Worm (Caenorhabditis elegans) whole organism, mixed stage, embryonic: ENCODE measurements around the gene F15G9.2.

Experiments used
- M03D4.4 ChIP-seq: sonication (generic microtip); optimal IDR thresholded peaks from 2 replicates; lab custom pipeline; 2017; ENCODE audit warnings: mild to moderate bottlenecking, missing genetic modification characterization, missing compliant biosample characterization
- bed-3 ChIP-seq: fragments of 200-800 bp; sonication (Bioruptor generic); optimal IDR thresholded peaks from 3 replicates; lab custom pipeline; 2018; ENCODE audit warnings: mild to moderate bottlenecking, missing genetic modification characterization, moderate library complexity, missing compliant biosample characterization
- blmp-1 ChIP-seq: fragments of 150-350 bp; optimal IDR thresholded peaks from 2 replicates; lab custom pipeline; 2014; ENCODE audit warnings: missing biosample characterization, missing genetic modification characterization
- ceh-39 ChIP-seq: fragments of 150-350 bp; optimal IDR thresholded peaks from 2 replicates; lab custom pipeline; 2014; ENCODE audit warnings: missing biosample characterization, missing genetic modification characterization
- ces-1 ChIP-seq: fragments of 150-350 bp; optimal IDR thresholded peaks from 2 replicates; lab custom pipeline; 2014; ENCODE audit warnings: missing biosample characterization, missing genetic modification reagents, missing genetic modification characterization
- cnd-1 ChIP-seq: fragments of 200-800 bp; sonication (Bioruptor generic); optimal IDR thresholded peaks from 2 replicates; lab custom pipeline; 2018; ENCODE audit warnings: mild to moderate bottlenecking, missing genetic modification characterization, missing compliant biosample characterization
- drap-1 ChIP-seq: fragments of 200-800 bp; sonication (Bioruptor generic); optimal IDR thresholded peaks from 3 replicates; lab custom pipeline; 2018; ENCODE audit warnings: mild to moderate bottlenecking, missing genetic modification characterization, missing compliant biosample characterization
- elt-3 ChIP-seq: fragments of 150-350 bp; optimal IDR thresholded peaks from 2 replicates; lab custom pipeline; 2014; ENCODE audit warnings: missing biosample characterization, missing genetic modification characterization
- flh-1 ChIP-seq: fragments of 200-800 bp; sonication (Bioruptor generic); optimal IDR thresholded peaks from 2 replicates; lab custom pipeline; 2018; ENCODE audit warnings: mild to moderate bottlenecking, missing genetic modification characterization, moderate library complexity, missing compliant biosample characterization
- lin-13 ChIP-seq: fragments of 150-350 bp; optimal IDR thresholded peaks from 2 replicates; lab custom pipeline; 2014; ENCODE audit warnings: missing biosample characterization, missing genetic modification characterization
- lin-32 ChIP-seq: fragments of 200-800 bp; sonication (Bioruptor generic); optimal IDR thresholded peaks from 2 replicates; lab custom pipeline; 2018; ENCODE audit warnings: mild to moderate bottlenecking, missing genetic modification characterization, missing compliant biosample characterization
- lsy-2 ChIP-seq: fragments of 150-350 bp; optimal IDR thresholded peaks from 2 replicates; lab custom pipeline; 2014; ENCODE audit warnings: missing biosample characterization, missing genetic modification characterization
- mab-5 ChIP-seq: fragments of 150-350 bp; optimal IDR thresholded peaks from 2 replicates; lab custom pipeline; 2014; ENCODE audit warnings: missing biosample characterization, missing genetic modification characterization
- mep-1 ChIP-seq: fragments of 150-350 bp; optimal IDR thresholded peaks from 2 replicates; lab custom pipeline; 2017; ENCODE audit warnings: missing biosample characterization, missing genetic modification reagents, missing genetic modification characterization, inconsistent platforms
- mls-2 ChIP-seq: sonication (generic microtip); optimal IDR thresholded peaks from 2 replicates; lab custom pipeline; 2016; ENCODE audit warnings: mild to moderate bottlenecking, missing genetic modification characterization, moderate library complexity, missing compliant biosample characterization
- nhr-12 ChIP-seq: fragments of 150-350 bp; optimal IDR thresholded peaks from 2 replicates; lab custom pipeline; 2014; ENCODE audit warnings: missing biosample characterization, missing genetic modification characterization
- nhr-2 ChIP-seq: fragments of 150-350 bp; optimal IDR thresholded peaks from 2 replicates; lab custom pipeline; 2014; ENCODE audit warnings: missing biosample characterization, missing genetic modification characterization
- nhr-28 ChIP-seq: fragments of 150-350 bp; optimal IDR thresholded peaks from 2 replicates; lab custom pipeline; 2014; ENCODE audit warnings: missing biosample characterization, missing genetic modification characterization
- nhr-76 ChIP-seq: sonication (generic microtip); optimal IDR thresholded peaks from 2 replicates; lab custom pipeline; 2017; ENCODE audit warnings: missing biosample characterization, missing genetic modification characterization
- pha-4 ChIP-seq: fragments of 150-350 bp; optimal IDR thresholded peaks from 2 replicates; lab custom pipeline; 2018; ENCODE audit warnings: missing biosample characterization, missing genetic modification reagents, missing genetic modification characterization
- sem-2 ChIP-seq: fragments of 200-800 bp; sonication (Bioruptor generic); optimal IDR thresholded peaks from 2 replicates; lab custom pipeline; 2018; ENCODE audit warnings: mild to moderate bottlenecking, missing genetic modification characterization, missing compliant biosample characterization
- snpc-4 ChIP-seq: fragments of 150-350 bp; optimal IDR thresholded peaks from 2 replicates; lab custom pipeline; 2014; ENCODE audit warnings: missing biosample characterization, missing genetic modification characterization
- unc-120 ChIP-seq: sonication (generic microtip); optimal IDR thresholded peaks from 2 replicates; lab custom pipeline; 2017; ENCODE audit warnings: missing genetic modification characterization, missing compliant biosample characterization; ENCODE audit not compliant: poor library complexity, severe bottlenecking
- unc-39 ChIP-seq: fragments of 150-350 bp; optimal IDR thresholded peaks from 2 replicates; lab custom pipeline; 2014; ENCODE audit warnings: missing biosample characterization, missing genetic modification characterization
- unc-62 ChIP-seq: fragments of 150-350 bp; optimal IDR thresholded peaks from 2 replicates; lab custom pipeline; 2014; ENCODE audit warnings: missing biosample characterization, missing genetic modification reagents, missing genetic modification characterization
- ztf-11 ChIP-seq: fragments of 150-350 bp; optimal IDR thresholded peaks from 2 replicates; lab custom pipeline; 2014; ENCODE audit warnings: missing biosample characterization, missing genetic modification characterization

Gene F15G9.2

DNA sequence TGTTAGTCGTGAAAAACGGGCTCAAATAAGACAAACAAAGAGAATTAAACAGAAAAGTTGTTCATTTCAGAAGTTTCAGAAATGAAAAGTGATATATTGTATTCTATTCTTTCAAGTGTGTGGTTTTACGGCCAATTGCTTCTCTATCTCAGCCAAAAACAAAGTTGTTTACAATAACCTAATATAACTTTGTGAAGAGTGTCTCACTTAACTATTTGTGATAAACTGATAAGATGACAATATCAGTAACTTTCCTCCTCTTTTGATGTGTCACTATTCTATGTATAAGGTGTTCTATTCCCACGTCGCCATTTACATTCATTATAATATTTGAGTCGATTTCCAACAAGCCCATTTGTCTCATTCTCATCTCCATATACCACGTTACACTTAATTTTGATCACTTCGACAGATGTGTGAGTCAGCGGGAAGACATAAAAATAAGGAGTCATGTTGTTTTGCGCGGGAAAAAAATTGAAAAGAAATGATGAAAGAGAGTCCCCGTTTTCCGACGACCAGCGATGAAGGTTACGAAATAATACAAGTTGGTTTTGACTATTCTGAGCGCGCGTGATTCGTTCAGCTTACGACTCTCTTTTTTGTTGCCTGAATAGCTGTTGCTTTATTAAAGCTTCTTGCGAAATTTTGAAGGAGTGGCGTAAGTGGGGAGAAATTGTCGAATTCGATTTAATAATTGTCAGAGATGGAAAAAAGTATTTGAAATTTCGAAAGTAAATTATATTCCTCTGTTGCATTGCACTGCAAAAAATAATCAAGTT is 8.1 kb downstream of the F15G9.2 start:
- TF ChIP-seq unc-62 (no peak), ces-1 (peak; percentile 60)

DNA sequence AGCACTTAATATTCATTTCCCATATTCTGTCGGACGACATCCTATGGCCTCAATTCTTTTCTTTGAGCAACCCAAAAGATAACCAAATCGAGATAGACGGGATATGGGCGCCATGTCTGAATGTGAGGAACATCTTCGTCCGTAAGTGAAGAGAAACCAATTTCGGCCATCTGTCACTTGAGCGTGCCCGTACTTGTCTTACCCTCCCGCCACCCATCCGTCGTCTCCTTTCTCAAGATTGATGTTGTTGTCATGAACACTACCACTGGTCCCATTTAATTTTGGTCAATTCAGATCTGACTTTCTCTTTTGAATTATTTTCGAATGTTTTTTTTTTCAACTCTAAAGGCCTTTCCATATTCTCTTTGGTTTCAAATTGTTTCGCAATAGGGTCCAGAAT is 10.7 kb downstream of the F15G9.2 start:
- TF ChIP-seq lin-32 (GFP tag; lab: Kevin White, UChicago) (peak; percentile 62), lin-13 (tag; lab: Kevin White, UChicago) (no peak), ces-1 (peak; percentile 22), sem-2 (GFP tag; lab: Kevin White, UChicago) (no peak), cnd-1 (tag; lab: Kevin White, UChicago) (peak; percentile 73)

DNA sequence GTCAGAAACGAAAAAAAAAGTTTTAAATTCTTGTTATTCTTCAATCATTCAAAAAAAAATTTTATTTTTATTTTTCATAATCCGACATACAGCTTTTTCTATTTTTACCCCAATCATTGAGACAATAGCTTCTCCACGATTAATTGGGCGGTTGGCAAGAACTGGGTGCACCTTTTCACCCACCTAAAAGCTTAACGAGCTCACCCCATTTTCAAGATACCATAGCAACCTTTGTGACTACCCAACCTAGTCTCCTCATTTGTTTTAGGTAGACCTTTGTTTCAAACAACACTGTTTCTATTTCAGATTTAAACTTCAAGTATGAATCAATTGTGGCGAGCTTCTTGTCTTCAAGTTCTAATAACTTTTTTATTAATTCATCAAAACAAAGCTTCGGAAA is 15.2 kb downstream of the F15G9.2 start, which contains the start of gene dyf-7:
TSS of gene dyf-7 (plus strand) at position 301 of the 400 bp plus-strand sequence.
- TF ChIP-seq mls-2 (tag; lab: Kevin White, UChicago): no peak
- TF ChIP-seq elt-3 (tag; lab: Kevin White, UChicago): no peak
- TF ChIP-seq sem-2 (GFP tag; lab: Kevin White, UChicago): no peak
- no peak for TF ChIP-seq ztf-11 (tag; lab: Kevin White, UChicago)
- TF ChIP-seq nhr-2 (tag; lab: Kevin White, UChicago): no peak
- TF ChIP-seq nhr-76 (tag; lab: Kevin White, UChicago): no peak
- no peak for TF ChIP-seq mep-1 (tag; lab: Kevin White, UChicago)
- no peak for TF ChIP-seq blmp-1 (tag; lab: Kevin White, UChicago)
- no peak for TF ChIP-seq nhr-28

DNA sequence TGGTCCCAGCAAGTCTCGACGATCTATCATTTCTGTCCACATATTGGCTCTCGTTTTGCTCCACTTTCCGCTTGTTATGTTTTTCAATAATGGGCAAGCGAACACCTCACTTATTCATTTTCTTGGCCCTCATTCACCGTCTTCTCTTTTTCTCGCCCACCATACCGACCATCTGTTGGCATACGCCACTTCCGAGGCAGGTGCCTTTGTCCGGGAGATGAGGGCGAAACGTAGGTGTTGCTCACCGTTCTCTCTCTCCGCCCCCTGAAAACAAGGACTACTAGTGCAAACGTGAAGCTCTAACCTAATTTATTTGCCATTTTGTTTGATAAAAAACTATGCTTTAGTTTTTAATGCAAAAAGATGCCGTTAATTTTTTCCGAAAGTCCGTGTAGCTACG is 15.9 kb downstream of the F15G9.2 start:
- TF ChIP-seq ceh-39 (tag; lab: Kevin White, UChicago) (no peak), cnd-1 (tag; lab: Kevin White, UChicago) (peak; percentile 11), lin-32 (GFP tag; lab: Kevin White, UChicago) (peak; percentile 98)

DNA sequence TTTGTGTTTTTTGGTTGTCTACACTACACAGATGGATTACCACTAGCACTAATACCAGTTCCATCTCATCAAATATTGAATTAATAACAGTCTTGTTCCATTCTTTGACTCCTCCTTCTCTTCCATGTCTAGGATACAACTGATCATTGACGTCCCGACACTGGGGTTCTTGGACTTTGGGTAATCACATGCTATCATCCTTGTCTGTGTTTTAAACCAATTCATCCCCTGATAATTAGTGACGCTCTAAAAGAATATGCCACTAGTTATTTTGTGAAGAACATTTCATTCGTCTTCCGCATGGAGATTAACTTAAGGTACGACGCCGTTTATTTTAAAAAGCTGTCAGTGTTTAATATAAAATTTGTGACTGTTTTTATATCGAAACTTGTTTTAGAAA is 23.1 kb downstream of the F15G9.2 start, which contains the start of gene npr-18:
TSS of gene npr-18 (plus strand) at position 301 of the 400 bp plus-strand sequence.
- TF ChIP-seq drap-1 (no peak), mab-5 (no peak), pha-4 (tag; lab: Kevin White, UChicago) (no peak), mls-2 (tag; lab: Kevin White, UChicago) (no peak), ztf-11 (tag; lab: Kevin White, UChicago) (no peak), cnd-1 (tag; lab: Kevin White, UChicago) (no peak), unc-62 (no peak), ceh-39 (tag; lab: Kevin White, UChicago) (no peak), nhr-12 (no peak), bed-3 (GFP tag; lab: Kevin White, UChicago) (no peak), unc-120 (no peak), nhr-2 (tag; lab: Kevin White, UChicago) (no peak), lin-32 (GFP tag; lab: Kevin White, UChicago) (no peak)

DNA sequence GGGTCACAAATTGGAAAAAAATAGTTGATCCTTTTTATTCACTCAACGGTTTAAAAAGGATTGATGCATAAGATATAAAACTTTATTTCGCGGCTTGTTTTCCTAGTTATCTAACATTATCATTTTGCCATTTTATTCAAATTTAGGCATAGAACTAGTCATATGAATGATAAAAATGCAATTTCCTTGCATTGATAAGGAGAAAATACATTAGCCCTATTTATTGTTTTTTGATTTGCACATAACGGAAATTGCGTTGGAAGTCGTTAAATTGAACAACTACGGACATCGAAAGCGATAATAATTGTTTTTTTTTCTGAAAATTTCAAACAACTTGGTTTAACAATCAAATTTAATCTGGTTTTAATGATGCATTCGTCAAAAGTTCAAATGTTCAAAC is 26.2 kb downstream of the F15G9.2 start:
- TF ChIP-seq nhr-28: no peak

DNA sequence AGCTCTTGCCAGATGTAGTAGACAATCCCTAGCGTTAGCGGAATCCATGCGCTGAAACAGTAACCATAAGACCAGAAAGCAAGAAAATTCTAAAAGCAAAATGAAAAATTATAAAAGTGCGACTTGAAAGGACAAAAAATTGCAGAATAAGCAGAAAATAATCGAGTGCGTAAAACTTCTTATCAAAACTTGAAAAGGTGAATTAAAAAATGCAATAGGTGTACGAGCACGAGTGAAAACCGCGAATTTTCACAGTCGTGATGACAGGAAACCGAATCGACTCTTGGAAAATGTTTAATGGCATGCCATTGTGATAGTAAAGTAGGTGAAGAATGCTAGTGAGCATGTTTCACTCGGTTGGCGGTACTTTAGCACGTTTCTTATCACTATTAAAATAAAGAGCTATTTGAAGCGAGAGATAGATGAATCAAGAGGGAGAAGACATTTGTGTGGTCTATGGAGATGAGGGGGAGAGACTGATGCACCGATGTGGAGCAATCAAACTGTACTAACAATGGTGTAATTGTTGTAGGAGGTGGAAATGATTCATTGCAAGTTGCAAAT is 33.3 kb downstream of the F15G9.2 start, which contains the start of gene ifp-1:
TSS of gene ifp-1 (minus strand) at position 51 of the 564 bp plus-strand sequence.
- no peak for TF ChIP-seq lin-32 (GFP tag; lab: Kevin White, UChicago)
- TF ChIP-seq blmp-1 (tag; lab: Kevin White, UChicago): no peak
- no peak for TF ChIP-seq flh-1 (GFP tag; lab: Kevin White, UChicago)
- no peak for TF ChIP-seq unc-62
- no peak for TF ChIP-seq snpc-4
- TF ChIP-seq unc-39: no peak
- no peak for TF ChIP-seq cnd-1 (tag; lab: Kevin White, UChicago)
- no peak for TF ChIP-seq M03D4.4 (tag; lab: Kevin White, UChicago)
- no peak for TF ChIP-seq pha-4 (tag; lab: Kevin White, UChicago)
- TF ChIP-seq elt-3 (tag; lab: Kevin White, UChicago): no peak
- TF ChIP-seq lsy-2 (tag; lab: Kevin White, UChicago): no peak
- TF ChIP-seq sem-2 (GFP tag; lab: Kevin White, UChicago): no peak
